Fruit fly (Drosophila melanogaster) S2 (cell line): ENCODE data around the gene Pde6.

Source experiments
- CG8478 ChIP-seq: fragments of >200 bp; optimal IDR thresholded peaks from 2 replicates; lab custom pipeline; 2018
- CTCF ChIP-seq, 2 experiments: fragments of >200 bp; optimal IDR thresholded peaks; 2 replicates each; lab custom pipeline; 2018

dm6 chr3R:14467231-14467846, 90.8 kb downstream of the Pde6 start:
- TF ChIP-seq CG8478 (lab: Kevin White, UChicago) = no peak
- no peak for TF ChIP-seq CTCF (optimal IDR thresholded peaks at IDR 0.05; lab: Kevin White, UChicago)
